Fruit fly (Drosophila melanogaster): ENCODE measurements around the gene CG11369.

Gene CG11369

DNA sequence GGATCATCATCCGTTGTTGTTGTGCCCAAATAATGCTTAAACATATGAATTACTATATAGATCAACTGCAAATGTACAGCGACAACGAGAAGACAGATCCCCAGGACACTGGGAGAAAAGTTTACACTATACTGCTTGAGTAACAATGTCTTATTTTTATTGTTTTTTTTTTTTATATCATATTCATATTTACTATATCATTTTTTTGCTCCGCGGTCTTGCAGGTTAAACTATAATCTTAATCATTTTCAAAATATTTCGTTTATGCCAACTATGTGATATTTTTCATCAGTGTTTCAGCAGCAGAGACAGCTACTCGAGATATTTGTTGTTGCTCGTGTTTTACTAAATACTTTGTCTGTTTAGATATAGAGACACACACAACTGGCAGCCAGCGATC lies 42.8 kb downstream of the CG11369 start (continued):
- TF ChIP-seq CG12942 (GFP tag; optimal IDR thresholded peaks at IDR 0.05) (peak; percentile 36), CG3838 (GFP tag; optimal IDR thresholded peaks at IDR 0.05) (no peak), chif (GFP tag; optimal IDR thresholded peaks at IDR 0.05) (peak in 1 of 2 experiments; percentile 20), CG2129 (GFP tag; IDR thresholded peaks at IDR 0.05; ENCODE audit: partially characterized antibody) (no peak), ase (GFP tag; IDR thresholded peaks at IDR 0.05) (0 out of 3 replicates have a peak, but pooled peaks have one; percentile 37), trem (tag; optimal IDR thresholded peaks at IDR 0.05) (no peak), CG12071 (GFP tag; optimal IDR thresholded peaks at IDR 0.05) (no peak), nmo (GFP tag; optimal IDR thresholded peaks at IDR 0.05) (peak; percentile 69), CG2116 (GFP tag; optimal IDR thresholded peaks at IDR 0.05) (peak; percentile 10), vfl (GFP tag; optimal IDR thresholded peaks at IDR 0.05) (no peak), Chrac-16 (GFP tag; optimal IDR thresholded peaks at IDR 0.05) (peak; percentile 55), unc-4 (GFP tag; IDR thresholded peaks at IDR 0.05; ENCODE audit: partially characterized antibody) (no peak), Mrtf (GFP tag; IDR thresholded peaks at IDR 0.05) (no peak), danr (GFP tag; IDR thresholded peaks at IDR 0.05) (no peak), CG30403 (GFP tag; optimal IDR thresholded peaks at IDR 0.05) (peak; percentile 64), Antp (GFP tag; optimal IDR thresholded peaks at IDR 0.05) (no peak), bigmax (GFP tag; optimal IDR thresholded peaks at IDR 0.05) (no peak), pan (optimal IDR thresholded peaks at IDR 0.05) (no peak), pan (GFP tag; optimal IDR thresholded peaks at IDR 0.05 in 1 of 2, IDR thresholded peaks at IDR 0.05 in 1 of 2) (peak in 1 of 2 experiments; percentile 70), hth (optimal IDR thresholded peaks at IDR 0.05) (no peak), D (optimal IDR thresholded peaks at IDR 0.05) (no peak), D (GFP tag; optimal IDR thresholded peaks at IDR 0.05) (peak; percentile 59), dimm (GFP tag; IDR thresholded peaks at IDR 0.05) (no peak), CG10462 (GFP tag; optimal IDR thresholded peaks at IDR 0.05) (peak; percentile 13), aop (GFP tag; IDR thresholded peaks at IDR 0.05) (no peak), CG16815 (GFP tag; optimal IDR thresholded peaks at IDR 0.05) (peak; percentile 31), nau (GFP tag; optimal IDR thresholded peaks at IDR 0.05) (no peak), bcd (GFP tag; optimal IDR thresholded peaks at IDR 0.05) (peak; percentile 21), Ssrp (tag; optimal IDR thresholded peaks at IDR 0.05) (peak; percentile 57), CG4617 (GFP tag; optimal IDR thresholded peaks at IDR 0.05; ENCODE audit: borderline replicate concordance) (no peak), Usf (GFP tag; optimal IDR thresholded peaks at IDR 0.05) (no peak), CG1233 (GFP tag; optimal IDR thresholded peaks at IDR 0.05) (no peak), Myb (GFP tag; optimal IDR thresholded peaks at IDR 0.05) (no peak), inv (GFP tag; IDR thresholded peaks at IDR 0.05; ENCODE audit: partially characterized antibody) (no peak), bowl (GFP tag; IDR thresholded peaks at IDR 0.05) (peak; percentile 43; the same call in 1 of the 2 replicates), nerfin-2 (GFP tag; IDR thresholded peaks at IDR 0.05; ENCODE audit: partially characterized antibody) (no peak), CG11456 (GFP tag; IDR thresholded peaks at IDR 0.05) (0 out of 3 replicates have a peak, but pooled peaks have one; percentile 30), p53 (GFP tag; optimal IDR thresholded peaks at IDR 0.05) (no peak), al (GFP tag; IDR thresholded peaks at IDR 0.05) (no peak), CG12299 (tag; optimal IDR thresholded peaks at IDR 0.05) (no peak), CG15601 (tag; optimal IDR thresholded peaks at IDR 0.05) (peak; percentile 59), CG4707 (GFP tag; optimal IDR thresholded peaks at IDR 0.05) (peak; percentile 46), ewg (GFP tag; optimal IDR thresholded peaks at IDR 0.05) (peak; percentile 50), Lim3 (GFP tag; IDR thresholded peaks at IDR 0.05) (no peak), pros (GFP tag; optimal IDR thresholded peaks at IDR 0.05) (no peak), zen2 (GFP tag; IDR thresholded peaks at IDR 0.05; ENCODE audit: partially characterized antibody) (no peak), en (GFP tag; optimal IDR thresholded peaks at IDR 0.05) (no peak), CG18619 (GFP tag; optimal IDR thresholded peaks at IDR 0.05) (no peak), Tbp (GFP tag; optimal IDR thresholded peaks at IDR 0.05) (no peak), CG17359 (tag; optimal IDR thresholded peaks at IDR 0.05) (peak; percentile 67), Sox102F (GFP tag; optimal IDR thresholded peaks at IDR 0.05) (peak; percentile 77), Dbx (GFP tag; IDR thresholded peaks at IDR 0.05) (no peak)
